Fruit fly (Drosophila melanogaster) Kc167 (cell line): Measurements from ENCODE around the gene CG42638.

Experiments used
- Myc ChIP-seq: fragments of >200 bp; optimal IDR thresholded peaks from 2 replicates; lab custom pipeline; 2017; ENCODE audit warnings: missing external identifiers
- Sin3A ChIP-seq: fragments of >200 bp; optimal IDR thresholded peaks from 2 replicates; lab custom pipeline; 2018; ENCODE audit warnings: missing external identifiers
- insv ChIP-seq: fragments of >200 bp; optimal IDR thresholded peaks from 3 replicates; lab custom pipeline; 2018; ENCODE audit warnings: missing external identifiers

DNA sequence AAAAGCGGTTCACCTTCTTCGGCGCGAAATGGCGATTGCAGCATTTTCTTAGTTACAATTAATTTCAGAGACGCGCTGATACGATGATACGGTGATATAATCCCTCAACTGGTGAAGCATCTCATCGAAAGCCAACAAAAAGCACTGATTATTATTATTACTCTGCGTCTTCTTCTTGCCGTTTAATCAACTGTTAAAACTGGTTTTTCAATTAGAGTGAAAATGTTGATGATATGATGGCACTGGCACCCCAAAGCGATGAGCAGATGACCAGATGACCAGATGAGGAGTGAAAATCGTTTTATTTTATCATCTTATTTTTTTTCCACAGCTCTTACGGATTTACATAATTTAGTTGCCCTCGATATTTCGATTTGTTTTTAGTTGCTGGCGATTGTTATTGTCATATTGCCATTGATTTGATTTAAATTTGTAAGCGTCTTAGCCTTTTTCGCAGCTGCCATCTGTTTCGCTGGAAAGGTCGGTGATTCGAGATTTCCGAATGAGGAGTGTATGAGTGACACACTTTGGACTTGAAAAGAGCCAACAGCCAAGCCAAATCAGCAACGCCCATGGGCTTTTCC is 52.1 kb downstream of the CG42638 start:
- TF ChIP-seq insv (lab: Kevin White, UChicago) (no peak), Myc (lab: Kevin White, UChicago) (no peak), Sin3A (no peak)
